Fruit fly (Drosophila melanogaster) whole organism, wandering third instar larva: ENCODE measurements around the gene her.

Experiments used
- Abd-B ChIP-seq: fragments of >200 bp; optimal IDR thresholded peaks from 2 replicates; lab custom pipeline; 2017; ENCODE audit warnings: missing biosample characterization, missing genetic modification characterization
- CG32264 ChIP-seq: fragments of 200-800 bp; sonication (Bioruptor generic); optimal IDR thresholded peaks from 2 replicates; lab custom pipeline; 2016; ENCODE audit warnings: missing biosample characterization, missing genetic modification characterization
- CG9705 ChIP-seq: fragments of 200-800 bp; sonication (Bioruptor generic); optimal IDR thresholded peaks from 2 replicates; lab custom pipeline; 2018; ENCODE audit warnings: missing biosample characterization, mild to moderate bottlenecking, missing genetic modification characterization
- CrebA ChIP-seq: fragments of 200-800 bp; sonication (Bioruptor generic); optimal IDR thresholded peaks from 2 replicates; lab custom pipeline; 2016; ENCODE audit warnings: missing biosample characterization, mild to moderate bottlenecking, missing genetic modification characterization, borderline replicate concordance
- Dfd ChIP-seq: fragments of >200 bp; optimal IDR thresholded peaks from 2 replicates; lab custom pipeline; 2017; ENCODE audit warnings: missing biosample characterization, missing genetic modification characterization
- Dif ChIP-seq: fragments of 200-275, 200-300 bp; sonication (Bioruptor generic); optimal IDR thresholded peaks from 2 replicates; lab custom pipeline; 2018; ENCODE audit warnings: missing biosample characterization, missing genetic modification characterization; ENCODE audit not compliant: partially characterized antibody
- GATAd ChIP-seq: sonication (Bioruptor generic); optimal IDR thresholded peaks from 2 replicates; lab custom pipeline; 2016; ENCODE audit warnings: missing biosample characterization, missing genetic modification characterization
- HLH106 ChIP-seq: fragments of 200-800 bp; optimal IDR thresholded peaks from 3 replicates; lab custom pipeline; 2019; ENCODE audit warnings: missing biosample characterization, mild to moderate bottlenecking, missing genetic modification characterization, moderate library complexity
- Hnf4 ChIP-seq: fragments of 200-800 bp; sonication (Bioruptor generic); optimal IDR thresholded peaks from 2 replicates; lab custom pipeline; 2016; ENCODE audit warnings: missing biosample characterization, mild to moderate bottlenecking, missing genetic modification characterization
- Hr78 ChIP-seq: fragments of >200 bp; optimal IDR thresholded peaks from 2 replicates; lab custom pipeline; 2017; ENCODE audit warnings: missing biosample characterization, missing genetic modification characterization
- Hr83 ChIP-seq: fragments of 200-300 bp; sonication (Bioruptor generic); optimal IDR thresholded peaks from 2 replicates; lab custom pipeline; 2016; ENCODE audit warnings: missing biosample characterization, mild to moderate bottlenecking, missing genetic modification characterization, moderate library complexity; ENCODE audit not compliant: poor library complexity, severe bottlenecking
- Jra ChIP-seq: sonication (Bioruptor generic); optimal IDR thresholded peaks from 2 replicates; lab custom pipeline; 2016; ENCODE audit warnings: missing biosample characterization, missing genetic modification characterization
- Mio ChIP-seq: sonication (Bioruptor generic); optimal IDR thresholded peaks from 2 replicates; lab custom pipeline; 2016; ENCODE audit warnings: missing biosample characterization, missing genetic modification characterization
- Myc ChIP-seq: fragments of >200 bp; optimal IDR thresholded peaks from 2 replicates; lab custom pipeline; 2017
- N ChIP-seq: fragments of >200 bp; optimal IDR thresholded peaks from 2 replicates; lab custom pipeline; 2018; ENCODE audit warnings: missing biosample characterization, missing external identifiers, missing genetic modification characterization
- OdsH ChIP-seq: fragments of 200-800 bp; sonication (Bioruptor generic); optimal IDR thresholded peaks from 2 replicates; lab custom pipeline; 2016; ENCODE audit warnings: missing biosample characterization, mild to moderate bottlenecking, missing genetic modification characterization
- Rel ChIP-seq, 2 experiments: fragments of 200-800 bp; sonication (Bioruptor generic) in 1 of 2; optimal IDR thresholded peaks; 2 replicates in 1 of 2; 3 replicates in 1 of 2; lab custom pipeline; 2016 to 2019; ENCODE audit warnings: mild to moderate bottlenecking in 2 of 2, missing biosample characterization in 2 of 2, missing genetic modification characterization in 2 of 2, moderate library complexity in 1 of 2
- Sp1 ChIP-seq: fragments of 200-800 bp; sonication (Bioruptor generic); optimal IDR thresholded peaks from 3 replicates; lab custom pipeline; 2019; ENCODE audit warnings: missing biosample characterization, mild to moderate bottlenecking, missing genetic modification characterization, moderate library complexity
- Vsx2 ChIP-seq: fragments of 200-300, 225-300 bp; sonication (Bioruptor generic); optimal IDR thresholded peaks from 2 replicates; lab custom pipeline; 2018; ENCODE audit warnings: missing biosample characterization, missing genetic modification characterization; ENCODE audit not compliant: partially characterized antibody
- br ChIP-seq: fragments of 200-800 bp; sonication (Bioruptor generic); optimal IDR thresholded peaks from 2 replicates; lab custom pipeline; 2016; ENCODE audit warnings: missing biosample characterization, missing genetic modification characterization
- brk ChIP-seq: fragments of 200-800 bp; sonication (Bioruptor generic); optimal IDR thresholded peaks from 2 replicates; lab custom pipeline; 2016; ENCODE audit warnings: missing biosample characterization, mild to moderate bottlenecking, missing genetic modification characterization
- dl ChIP-seq, 2 experiments: fragments of 175-275, 200-275 bp in 1 of 2; fragments of 200-275 bp in 1 of 2; sonication (Bioruptor generic); optimal IDR thresholded peaks; lab custom pipeline; 2018; ENCODE audit warnings: mild to moderate bottlenecking in 2 of 2, missing biosample characterization in 2 of 2, missing genetic modification characterization in 2 of 2, moderate library complexity in 2 of 2; ENCODE audit not compliant: partially characterized antibody in 2 of 2, insufficient read depth in 1 of 2
- dmrt93B ChIP-seq: fragments of 200-800 bp; sonication (Bioruptor generic); optimal IDR thresholded peaks from 2 replicates; lab custom pipeline; 2018; ENCODE audit warnings: missing biosample characterization, mild to moderate bottlenecking, missing genetic modification characterization
- dsf ChIP-seq: sonication (Bioruptor generic); optimal IDR thresholded peaks from 2 replicates; lab custom pipeline; 2016; ENCODE audit warnings: missing biosample characterization, missing genetic modification characterization, borderline replicate concordance
- ey ChIP-seq: fragments of 200-800 bp; sonication (Bioruptor generic); optimal IDR thresholded peaks from 2 replicates; lab custom pipeline; 2016; ENCODE audit warnings: missing biosample characterization, missing genetic modification characterization
- foxo ChIP-seq, 2 experiments: fragments of 200-800 bp; sonication (Bioruptor generic); optimal IDR thresholded peaks; 2 replicates in 1 of 2; 3 replicates in 1 of 2; lab custom pipeline; 2016 to 2017; ENCODE audit warnings: missing biosample characterization in 2 of 2, missing genetic modification characterization in 2 of 2
- fru ChIP-seq: fragments of 200-800 bp; sonication (Bioruptor generic); optimal IDR thresholded peaks from 3 replicates; lab custom pipeline; 2016; ENCODE audit warnings: missing biosample characterization, mild to moderate bottlenecking, missing genetic modification characterization
- h ChIP-seq: fragments of 200-800 bp; sonication (Bioruptor generic); optimal IDR thresholded peaks from 3 replicates; lab custom pipeline; 2016; ENCODE audit warnings: missing biosample characterization, mild to moderate bottlenecking, missing genetic modification characterization
- jim ChIP-seq: fragments of 175-275, 200-325 bp; sonication (Bioruptor generic); optimal IDR thresholded peaks from 2 replicates; lab custom pipeline; 2016; ENCODE audit warnings: missing biosample characterization, mild to moderate bottlenecking, missing genetic modification characterization
- lola ChIP-seq: fragments of >200 bp; optimal IDR thresholded peaks from 2 replicates; lab custom pipeline; 2017; ENCODE audit warnings: missing biosample characterization, missing genetic modification characterization
- pan ChIP-seq: fragments of >200 bp; optimal IDR thresholded peaks from 2 replicates; lab custom pipeline; 2017
- psq ChIP-seq: fragments of 200-800 bp; sonication (Bioruptor generic); optimal IDR thresholded peaks from 3 replicates; lab custom pipeline; 2017; ENCODE audit warnings: missing biosample characterization, mild to moderate bottlenecking, missing genetic modification characterization, moderate library complexity
- rgr ChIP-seq: fragments of 200-800 bp; sonication (Bioruptor generic); optimal IDR thresholded peaks from 3 replicates; lab custom pipeline; 2016; ENCODE audit warnings: missing biosample characterization, mild to moderate bottlenecking, missing genetic modification characterization
- sage ChIP-seq: fragments of 200-800 bp; sonication (Bioruptor generic); optimal IDR thresholded peaks from 2 replicates; lab custom pipeline; 2016; ENCODE audit warnings: missing biosample characterization, mild to moderate bottlenecking, missing genetic modification characterization
- sv ChIP-seq: fragments of 200-800 bp; sonication (Bioruptor generic); optimal IDR thresholded peaks from 3 replicates; lab custom pipeline; 2016; ENCODE audit warnings: missing biosample characterization, missing genetic modification characterization
- tai ChIP-seq: sonication (Bioruptor generic); optimal IDR thresholded peaks from 2 replicates; lab custom pipeline; 2016; ENCODE audit warnings: missing biosample characterization, missing genetic modification characterization
- usp ChIP-seq: fragments of >200 bp; optimal IDR thresholded peaks from 2 replicates; lab custom pipeline; 2017; ENCODE audit warnings: missing biosample characterization, missing genetic modification characterization
- woc ChIP-seq: sonication (Bioruptor generic); optimal IDR thresholded peaks from 2 replicates; lab custom pipeline; 2016; ENCODE audit warnings: missing biosample characterization, mild to moderate bottlenecking, missing genetic modification characterization

her gene

dm6 chr2L:16703008-16703510 lies 26.1 kb downstream of the her start:
- TF ChIP-seq brk (GFP tag; lab: Kevin White, UChicago) = no peak
- peak; percentile 21 for TF ChIP-seq Hnf4

dm6 chr2L:16703753-16704152 lies 26.8 kb downstream of the her start:
- no peak for TF ChIP-seq CG9705 (GFP tag; lab: Kevin White, UChicago)
- peak; percentile 21 for TF ChIP-seq ey (GFP tag; lab: Kevin White, UChicago)
- TF ChIP-seq jim (GFP tag; lab: Kevin White, UChicago) = no peak
- TF ChIP-seq br (GFP tag; lab: Kevin White, UChicago) = peak; percentile 6
- no peak for TF ChIP-seq usp
- no peak for TF ChIP-seq N (GFP tag; lab: Kevin White, UChicago)
- TF ChIP-seq foxo (GFP tag; optimal IDR thresholded peaks at IDR 0.05; lab: Kevin White, UChicago) = no peak
- no peak for TF ChIP-seq Dfd (GFP tag; lab: Kevin White, UChicago)
- TF ChIP-seq sage (GFP tag; lab: Kevin White, UChicago) = no peak
- no peak for TF ChIP-seq Hr83 (GFP tag; lab: Kevin White, UChicago)
- TF ChIP-seq sv (GFP tag; lab: Kevin White, UChicago) = peak; percentile 26
- no peak for TF ChIP-seq dl (GFP tag; optimal IDR thresholded peaks at IDR 0.05; lab: Kevin White, UChicago; ENCODE audit: insufficient read depth in 1 of 2, partially characterized antibody in 2 of 2)
- peak; percentile 1 for TF ChIP-seq OdsH (GFP tag; lab: Kevin White, UChicago)
- TF ChIP-seq Hnf4 = peak; percentile 20
- no peak for TF ChIP-seq pan (lab: Kevin White, UChicago)
- TF ChIP-seq GATAd = no peak
- peak; percentile 48 for TF ChIP-seq rgr (GFP tag; lab: Kevin White, UChicago)
- no peak for TF ChIP-seq dsf (GFP tag; lab: Kevin White, UChicago)
- no peak for TF ChIP-seq tai (GFP tag; lab: Kevin White, UChicago)
- TF ChIP-seq Dif = no peak
- TF ChIP-seq CG32264 = no peak
- TF ChIP-seq Jra (GFP tag; lab: Kevin White, UChicago) = no peak
- no peak for TF ChIP-seq dmrt93B (GFP tag; lab: Kevin White, UChicago)
- TF ChIP-seq brk (GFP tag; lab: Kevin White, UChicago) = no peak
- TF ChIP-seq Abd-B (GFP tag; lab: Kevin White, UChicago) = no peak
- no peak for TF ChIP-seq psq
- TF ChIP-seq Hr78 = no peak
- TF ChIP-seq Rel (GFP tag; optimal IDR thresholded peaks at IDR 0.05; lab: Kevin White, UChicago) = no peak
- TF ChIP-seq Rel (tag; optimal IDR thresholded peaks at IDR 0.05; lab: Kevin White, UChicago) = no peak
- TF ChIP-seq woc (GFP tag; lab: Kevin White, UChicago) = no peak
- peak; percentile 22 for TF ChIP-seq h
- TF ChIP-seq HLH106 = no peak
- no peak for TF ChIP-seq Vsx2 (GFP tag; lab: Kevin White, UChicago)
- no peak for TF ChIP-seq Sp1 (GFP tag; lab: Kevin White, UChicago)
- TF ChIP-seq CrebA (GFP tag; lab: Kevin White, UChicago) = no peak
- no peak for TF ChIP-seq Myc (lab: Kevin White, UChicago)
- peak; percentile 8 for TF ChIP-seq fru (GFP tag; lab: Kevin White, UChicago)
- no peak for TF ChIP-seq lola (GFP tag; lab: Kevin White, UChicago)
- no peak for TF ChIP-seq Mio
